Fruit fly (Drosophila melanogaster): ENCODE data around the gene CG4678.

- no peak for TF ChIP-seq usp (GFP tag; optimal IDR thresholded peaks at IDR 0.05)
- TF ChIP-seq Abd-B (GFP tag; optimal IDR thresholded peaks at IDR 0.05), result no peak
- TF ChIP-seq dmrt93B (GFP tag; optimal IDR thresholded peaks at IDR 0.05), result no peak
- no peak for TF ChIP-seq Mio (GFP tag; optimal IDR thresholded peaks at IDR 0.05)
- TF ChIP-seq Hr78 (GFP tag; optimal IDR thresholded peaks at IDR 0.05), result no peak
- TF ChIP-seq rgr (GFP tag; optimal IDR thresholded peaks at IDR 0.05), result no peak
- no peak for TF ChIP-seq sv (GFP tag; optimal IDR thresholded peaks at IDR 0.05)
- TF ChIP-seq fru (GFP tag; optimal IDR thresholded peaks at IDR 0.05), result no peak
- TF ChIP-seq Dfd (GFP tag; optimal IDR thresholded peaks at IDR 0.05), result no peak
- no peak for TF ChIP-seq ey (GFP tag; optimal IDR thresholded peaks at IDR 0.05)
- TF ChIP-seq N (GFP tag; optimal IDR thresholded peaks at IDR 0.05), result no peak
Observed at dm6 chrX:16718169-16718723, 22.3 kb downstream of the CG4678 start.

All from whole organism, wandering third instar larva.